Fruit fly (Drosophila melanogaster): ENCODE measurements around the gene CG11313.
A peak's percentile ranks its signal among the peaks of the same experiment; 100 is the strongest.

The CG11313 gene

dm6 chr3R:30733081-30733480, 2.1 kb upstream of the CG11313 start (continued):
- no peak for TF ChIP-seq CG2120 (GFP tag; optimal IDR thresholded peaks at IDR 0.05)
- TF ChIP-seq CG2678 (tag; optimal IDR thresholded peaks at IDR 0.05), result peak; percentile 42
- TF ChIP-seq sens (GFP tag), result peak; percentile 21
- no peak for TF ChIP-seq CG2199 (GFP tag; IDR thresholded peaks at IDR 0.05)
- peak; percentile 72 for TF ChIP-seq CG10979 (tag; optimal IDR thresholded peaks at IDR 0.05)
- TF ChIP-seq slbo (GFP tag; IDR thresholded peaks at IDR 0.05), result no peak
- TF ChIP-seq Optix (GFP tag; IDR thresholded peaks at IDR 0.05), result no peak
- TF ChIP-seq Drgx (GFP tag; IDR thresholded peaks at IDR 0.05), result no peak
- no peak for TF ChIP-seq salm (tag; optimal IDR thresholded peaks at IDR 0.05)
- peak; percentile 61; the same call in 1 of the 2 replicates for TF ChIP-seq Xrp1 (GFP tag; IDR thresholded peaks at IDR 0.05)
- TF ChIP-seq CG13424 (tag; optimal IDR thresholded peaks at IDR 0.05), result peak; percentile 14
- TF ChIP-seq onecut (GFP tag; IDR thresholded peaks at IDR 0.05), result no peak
- no peak for TF ChIP-seq CG8478 (optimal IDR thresholded peaks at IDR 0.05)
- no peak for TF ChIP-seq Hr3 (GFP tag; optimal IDR thresholded peaks at IDR 0.05)
- TF ChIP-seq zfh1 (GFP tag; IDR thresholded peaks at IDR 0.05), result no peak
- TF ChIP-seq schlank (tag; optimal IDR thresholded peaks at IDR 0.05), result no peak
- TF ChIP-seq CG11723 (GFP tag; optimal IDR thresholded peaks at IDR 0.05), result no peak
- TF ChIP-seq D (optimal IDR thresholded peaks at IDR 0.05), result no peak
- TF ChIP-seq D (GFP tag; optimal IDR thresholded peaks at IDR 0.05), result peak; percentile 4
- no peak for TF ChIP-seq sima (GFP tag; optimal IDR thresholded peaks at IDR 0.05)
- no peak for TF ChIP-seq CG13775 (GFP tag; optimal IDR thresholded peaks at IDR 0.05)
- peak; percentile 30 for TF ChIP-seq CG15696 (tag; optimal IDR thresholded peaks at IDR 0.05)
- no peak for TF ChIP-seq Doc2 (GFP tag; IDR thresholded peaks at IDR 0.05)
- TF ChIP-seq Oli (tag; optimal IDR thresholded peaks at IDR 0.05), result peak; percentile 19
- no peak for TF ChIP-seq lbe (GFP tag; optimal IDR thresholded peaks at IDR 0.05)
- no peak for TF ChIP-seq CG18764 (GFP tag; optimal IDR thresholded peaks at IDR 0.05)
- TF ChIP-seq Fer3 (tag; optimal IDR thresholded peaks at IDR 0.05), result no peak
- no peak for TF ChIP-seq CG11456 (GFP tag; IDR thresholded peaks at IDR 0.05)
- TF ChIP-seq ro (GFP tag; IDR thresholded peaks at IDR 0.05), result no peak
- no peak for TF ChIP-seq NFAT (GFP tag; IDR thresholded peaks at IDR 0.05)
- peak; percentile 72 for TF ChIP-seq dmrt11E (tag; optimal IDR thresholded peaks at IDR 0.05)
- TF ChIP-seq CG17568 (GFP tag; optimal IDR thresholded peaks at IDR 0.05), result no peak
- peak; percentile 18 for TF ChIP-seq CG33557 (GFP tag; optimal IDR thresholded peaks at IDR 0.05)
- no peak for TF ChIP-seq B-H1 (GFP tag; IDR thresholded peaks at IDR 0.05)
- no peak for TF ChIP-seq CG5180 (GFP tag; optimal IDR thresholded peaks at IDR 0.05)
- peak; percentile 43 for TF ChIP-seq trem (tag; optimal IDR thresholded peaks at IDR 0.05)
- peak in 1 of 3 experiments; percentile 66 for TF ChIP-seq lola (GFP tag; optimal IDR thresholded peaks at IDR 0.05)
- no peak for TF ChIP-seq pzg (GFP tag; optimal IDR thresholded peaks at IDR 0.05)
- no peak for TF ChIP-seq rib (GFP tag; IDR thresholded peaks at IDR 0.05)
- TF ChIP-seq Xbp1 (GFP tag; optimal IDR thresholded peaks at IDR 0.05), result no peak
- TF ChIP-seq HLH3B (GFP tag; IDR thresholded peaks at IDR 0.05), result no peak
- no peak for TF ChIP-seq HHEX (GFP tag; optimal IDR thresholded peaks at IDR 0.05)
- peak; percentile 73 for TF ChIP-seq CG2712 (tag; optimal IDR thresholded peaks at IDR 0.05)
- TF ChIP-seq Blimp-1 (GFP tag; optimal IDR thresholded peaks at IDR 0.05), result peak; percentile 61
- TF ChIP-seq otp (GFP tag; IDR thresholded peaks at IDR 0.05), result no peak
- no peak for TF ChIP-seq NK7.1 (GFP tag; optimal IDR thresholded peaks at IDR 0.05)
- TF ChIP-seq nom (GFP tag; optimal IDR thresholded peaks at IDR 0.05), result no peak
- TF ChIP-seq phol (tag; optimal IDR thresholded peaks at IDR 0.05), result peak; percentile 49
- no peak for TF ChIP-seq Hmr (GFP tag; optimal IDR thresholded peaks at IDR 0.05)
- peak; percentile 6 for TF ChIP-seq CG4424 (GFP tag; optimal IDR thresholded peaks at IDR 0.05)
- TF ChIP-seq CG11695 (GFP tag; IDR thresholded peaks at IDR 0.05), result no peak
- TF ChIP-seq CG17612 (GFP tag; IDR thresholded peaks at IDR 0.05), result no peak

All from whole organism, embryonic.